Fruit fly (Drosophila melanogaster) Kc167 (cell line): Measurements from ENCODE around the gene Dad.
A peak's percentile ranks its signal among the peaks of the same experiment; 100 is the strongest.

Experiments
- Myc ChIP-seq: fragments of >200 bp; optimal IDR thresholded peaks from 2 replicates; lab custom pipeline; 2017; ENCODE audit warnings: missing external identifiers
- Sin3A ChIP-seq: fragments of >200 bp; optimal IDR thresholded peaks from 2 replicates; lab custom pipeline; 2018; ENCODE audit warnings: missing external identifiers
- h ChIP-seq: fragments of >200 bp; optimal IDR thresholded peaks from 3 replicates; lab custom pipeline; 2018; ENCODE audit warnings: missing external identifiers
- insv ChIP-seq: fragments of >200 bp; optimal IDR thresholded peaks from 3 replicates; lab custom pipeline; 2018; ENCODE audit warnings: missing external identifiers
- psq ChIP-seq: fragments of >200 bp; optimal IDR thresholded peaks from 2 replicates; lab custom pipeline; 2017; ENCODE audit warnings: missing external identifiers
- ttk ChIP-seq: sonication (Bioruptor generic); optimal IDR thresholded peaks from 2 replicates; lab custom pipeline; 2017; ENCODE audit warnings: missing external identifiers

Dad gene

dm6 chr3R:17079859-17080255, 26.1 kb downstream of the Dad start, which contains the start of the genes Keap1 and kuk:
Gene Keap1 (minus strand): TSS chr3R:17079945.
Gene kuk (plus strand): TSS chr3R:17080244.
- TF ChIP-seq insv, result no peak
- TF ChIP-seq Sin3A, result no peak
- no peak for TF ChIP-seq h (lab: Kevin White, UChicago)
- TF ChIP-seq ttk (lab: Kevin White, UChicago), result no peak
- TF ChIP-seq Myc (lab: Kevin White, UChicago), result no peak
- TF ChIP-seq psq (lab: Kevin White, UChicago), result no peak

DNA sequence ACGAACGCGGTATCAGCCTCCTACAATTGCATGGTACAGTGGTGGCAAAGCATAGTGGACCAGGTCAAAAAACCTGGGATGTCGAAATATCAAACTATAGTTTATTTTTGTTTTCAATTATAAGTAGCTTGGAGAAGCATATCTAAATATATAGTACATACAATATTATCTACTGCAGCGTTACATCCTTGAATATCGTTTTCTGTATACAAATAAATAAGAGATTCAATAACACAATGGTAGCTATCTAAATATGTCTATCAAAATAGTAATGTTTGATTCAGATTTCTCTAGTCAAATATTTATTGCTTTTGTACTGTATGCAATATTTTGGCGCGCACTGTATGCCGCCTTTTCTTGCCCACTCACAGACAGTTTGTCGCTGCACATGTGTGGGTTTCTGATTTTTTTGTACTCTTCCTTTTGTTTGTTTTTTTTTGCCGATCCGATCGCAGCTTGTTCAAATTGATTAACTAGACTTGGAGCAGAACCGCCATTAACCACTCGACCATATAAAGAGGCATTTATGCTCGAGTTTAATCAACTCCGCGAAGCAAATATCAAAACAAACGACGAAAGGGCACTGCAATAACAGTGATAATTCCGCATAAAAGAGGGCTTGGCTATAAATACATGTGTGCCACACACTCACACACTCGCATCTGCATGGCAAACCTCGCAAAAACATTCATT, 27.0 kb downstream of the Dad start:
- TF ChIP-seq insv, result no peak
- TF ChIP-seq ttk (lab: Kevin White, UChicago), result no peak
- no peak for TF ChIP-seq Myc (lab: Kevin White, UChicago)
- TF ChIP-seq h (lab: Kevin White, UChicago), result peak; percentile 21
- TF ChIP-seq psq (lab: Kevin White, UChicago), result no peak
- no peak for TF ChIP-seq Sin3A

DNA sequence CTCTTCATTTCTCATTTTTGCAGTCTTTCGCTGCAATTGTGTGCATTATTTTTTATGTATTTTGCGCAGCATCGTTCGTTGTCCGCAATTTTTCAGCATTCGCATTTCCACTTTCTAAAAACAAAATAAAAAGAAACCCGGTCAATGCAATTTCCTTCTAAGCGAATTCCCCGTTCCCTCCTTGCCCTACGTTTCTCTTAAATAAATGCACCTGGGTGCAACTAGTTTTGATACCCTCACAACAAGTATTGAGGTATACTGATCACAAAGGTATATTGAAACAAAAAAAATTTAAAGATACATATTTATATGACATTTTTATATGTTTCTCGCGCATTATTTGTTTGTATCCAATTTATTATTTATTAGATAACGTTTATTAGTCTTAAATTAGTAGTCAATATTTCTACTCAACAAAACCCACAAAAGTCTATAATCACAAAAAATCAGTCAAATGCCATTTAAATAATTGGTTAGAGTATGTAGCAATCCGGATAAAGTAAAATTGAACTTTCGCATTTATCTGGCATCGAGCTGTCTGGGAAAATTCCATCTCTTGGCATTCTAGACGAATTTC, 27.6 kb downstream of the Dad start:
- TF ChIP-seq psq (lab: Kevin White, UChicago), result no peak
- no peak for TF ChIP-seq h (lab: Kevin White, UChicago)
- TF ChIP-seq insv, result no peak
- no peak for TF ChIP-seq ttk (lab: Kevin White, UChicago)
- no peak for TF ChIP-seq Myc (lab: Kevin White, UChicago)
- no peak for TF ChIP-seq Sin3A

DNA sequence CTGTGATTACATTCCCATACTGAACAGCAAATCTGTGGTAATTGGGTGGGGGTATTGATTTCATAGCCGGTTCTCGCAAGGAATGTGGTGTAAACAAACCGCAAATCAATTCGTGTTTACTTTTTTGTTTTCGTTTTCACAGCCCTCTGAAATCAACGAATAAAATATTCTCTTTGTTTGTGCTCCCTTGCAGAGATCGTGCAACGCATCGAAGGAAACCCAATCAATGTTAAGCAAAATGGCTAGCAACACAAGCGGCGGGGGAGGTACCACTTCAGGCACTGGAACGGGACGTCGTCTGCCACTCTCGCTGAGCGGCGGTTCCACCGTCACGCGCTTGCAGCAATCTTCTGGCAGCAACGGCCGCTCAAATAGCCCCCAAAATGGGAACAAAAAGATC, 28.7 kb downstream of the Dad start:
- TF ChIP-seq ttk (lab: Kevin White, UChicago) (no peak), Sin3A (no peak), insv (no peak), h (lab: Kevin White, UChicago) (no peak), Myc (lab: Kevin White, UChicago) (no peak), psq (lab: Kevin White, UChicago) (no peak)

DNA sequence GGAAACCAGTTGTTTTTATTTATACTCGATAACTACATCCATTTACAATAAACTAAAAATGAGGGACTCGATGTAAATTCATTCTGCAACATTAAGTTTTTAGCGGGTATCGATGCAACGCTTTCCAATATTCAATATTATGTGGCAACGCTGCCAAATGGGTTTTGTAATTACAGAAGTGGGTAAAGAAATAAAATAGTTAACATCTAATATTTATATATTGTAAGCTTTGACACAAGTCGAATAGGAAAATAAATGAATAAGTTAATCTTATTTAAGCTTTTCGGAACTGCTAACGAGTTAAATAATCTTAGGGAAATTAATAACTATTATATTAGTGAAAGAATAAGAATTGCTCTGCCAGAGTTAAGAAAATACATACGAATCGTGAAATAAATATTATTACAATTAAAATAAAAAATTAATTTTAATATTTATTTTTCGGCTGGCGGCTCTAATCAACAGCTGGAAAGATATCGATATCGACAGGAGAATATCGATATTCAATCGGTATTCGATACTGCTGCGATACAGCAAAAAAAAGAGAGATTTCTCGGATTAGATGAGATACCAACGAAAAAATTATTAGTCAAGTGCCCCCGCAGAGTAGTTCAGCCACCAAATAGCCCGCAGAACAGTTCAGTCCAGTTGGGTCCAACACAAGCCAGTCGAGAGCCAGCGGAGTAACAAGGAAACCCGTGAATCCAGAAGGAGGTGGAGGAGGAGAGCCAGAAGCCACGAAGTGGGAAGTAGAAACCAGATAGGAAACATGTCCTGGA, 31.4 kb downstream of the Dad start, which contains the start of gene GckIII:
Gene GckIII, plus strand, starts transcription at position 485 of the 779 bp plus-strand sequence.
- TF ChIP-seq Sin3A, result no peak
- no peak for TF ChIP-seq psq (lab: Kevin White, UChicago)
- no peak for TF ChIP-seq h (lab: Kevin White, UChicago)
- TF ChIP-seq Myc (lab: Kevin White, UChicago), result no peak
- TF ChIP-seq insv, result no peak

DNA sequence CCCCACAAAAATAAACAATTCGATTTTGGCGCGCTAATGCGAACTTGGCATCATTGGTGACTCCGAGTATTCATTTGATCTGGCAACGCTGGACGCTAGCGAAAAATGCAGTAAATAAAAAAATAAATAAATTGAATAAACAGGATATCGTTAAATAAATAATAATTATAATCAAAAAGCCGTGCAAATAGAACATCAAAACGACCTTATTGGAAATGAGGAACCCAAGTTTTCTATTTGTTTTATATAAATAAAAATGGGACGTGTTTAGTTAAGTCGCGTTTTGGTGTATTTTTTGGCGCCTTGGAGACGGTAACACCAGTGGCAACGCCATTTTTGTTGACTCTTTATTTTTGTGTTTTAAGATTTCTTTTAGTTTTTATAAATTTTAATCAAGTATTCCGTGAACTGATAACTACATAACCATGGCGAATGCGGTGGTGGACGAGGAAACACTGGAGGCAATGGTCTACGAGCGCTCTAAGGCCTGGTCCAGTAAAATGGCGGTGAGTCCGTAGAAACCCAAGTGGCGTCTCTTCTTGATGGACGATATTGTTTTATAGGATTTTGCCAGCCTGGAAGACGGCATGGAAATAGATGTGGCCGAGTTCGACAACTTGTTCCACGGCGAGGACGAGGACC, 34.3 kb downstream of the Dad start, which contains the start of gene cal1:
Gene cal1, plus strand, starts transcription at position 304 of the 642 bp plus-strand sequence.
- TF ChIP-seq ttk (lab: Kevin White, UChicago) (no peak), Sin3A (no peak), h (lab: Kevin White, UChicago) (no peak), Myc (lab: Kevin White, UChicago) (no peak), psq (lab: Kevin White, UChicago) (no peak), insv (no peak)

dm6 chr3R:17108881-17109280, 55.1 kb downstream of the Dad start:
- TF ChIP-seq insv (no peak), ttk (lab: Kevin White, UChicago) (no peak), psq (lab: Kevin White, UChicago) (no peak), Sin3A (no peak), h (lab: Kevin White, UChicago) (no peak), Myc (lab: Kevin White, UChicago) (no peak)

dm6 chr3R:17110880-17111726, 57.3 kb downstream of the Dad start:
- TF ChIP-seq Sin3A (no peak), psq (lab: Kevin White, UChicago) (no peak), ttk (lab: Kevin White, UChicago) (no peak), Myc (lab: Kevin White, UChicago) (no peak), h (lab: Kevin White, UChicago) (no peak), insv (no peak)

dm6 chr3R:17115668-17116067, 61.9 kb downstream of the Dad start:
- no peak for TF ChIP-seq psq (lab: Kevin White, UChicago)
- no peak for TF ChIP-seq Myc (lab: Kevin White, UChicago)
- TF ChIP-seq insv, result no peak
- no peak for TF ChIP-seq ttk (lab: Kevin White, UChicago)
- TF ChIP-seq h (lab: Kevin White, UChicago), result no peak
- no peak for TF ChIP-seq Sin3A

DNA sequence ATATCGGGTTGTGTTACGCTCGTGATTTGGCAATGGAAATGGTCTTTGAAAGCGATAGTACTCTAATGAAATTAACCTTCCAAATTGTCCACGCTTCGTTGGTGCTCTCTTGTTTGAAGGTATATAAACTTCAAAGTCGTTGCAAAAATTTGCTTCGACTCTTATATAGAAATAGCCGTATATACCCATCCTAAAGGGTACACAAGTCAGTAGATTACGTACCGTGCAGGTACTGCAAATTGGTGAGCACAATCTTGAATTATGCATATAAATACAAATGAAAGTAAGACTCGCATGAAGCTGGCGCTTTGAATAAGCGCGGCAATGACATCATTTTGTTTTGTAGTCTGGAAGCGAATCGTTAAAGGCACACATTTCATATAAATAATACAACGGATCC, 62.4 kb downstream of the Dad start:
- TF ChIP-seq psq (lab: Kevin White, UChicago), result no peak
